Fruit fly (Drosophila melanogaster): ENCODE data around the gene CG13358.

Gene CG13358

dm6 chrX:804821-805220 is at the start of gene CG13358:
Gene CG13358 (minus strand): TSS chrX:804921.
- TF ChIP-seq Myc (optimal IDR thresholded peaks at IDR 0.05) (no peak), insv (optimal IDR thresholded peaks at IDR 0.05) (no peak)

dm6 chrX:847057-847456 is 42.3 kb upstream of the CG13358 start, which contains the start of gene CG3713:
Gene CG3713 (minus strand): TSS chrX:847157.
- TF ChIP-seq h (optimal IDR thresholded peaks at IDR 0.05) (no peak), psq (optimal IDR thresholded peaks at IDR 0.05) (no peak), insv (optimal IDR thresholded peaks at IDR 0.05) (no peak), Sin3A (optimal IDR thresholded peaks at IDR 0.05) (no peak)

- TF ChIP-seq ttk (optimal IDR thresholded peaks at IDR 0.05) (no peak), h (optimal IDR thresholded peaks at IDR 0.05) (no peak), insv (optimal IDR thresholded peaks at IDR 0.05) (no peak), psq (optimal IDR thresholded peaks at IDR 0.05) (no peak), Myc (optimal IDR thresholded peaks at IDR 0.05) (no peak), Sin3A (optimal IDR thresholded peaks at IDR 0.05) (no peak)
Measured at dm6 chrX:844523-844922, 39.8 kb upstream of the CG13358 start, which contains the start of gene CG14635. Gene CG14635 (plus strand): TSS chrX:844823.

- no peak for TF ChIP-seq insv (optimal IDR thresholded peaks at IDR 0.05)
- no peak for TF ChIP-seq ttk (optimal IDR thresholded peaks at IDR 0.05)
- TF ChIP-seq h (optimal IDR thresholded peaks at IDR 0.05) = no peak
- no peak for TF ChIP-seq Myc (optimal IDR thresholded peaks at IDR 0.05)
- TF ChIP-seq psq (optimal IDR thresholded peaks at IDR 0.05) = no peak
- no peak for TF ChIP-seq Sin3A (optimal IDR thresholded peaks at IDR 0.05)
Measured at dm6 chrX:843489-843888, 38.8 kb upstream of the CG13358 start.

dm6 chrX:841941-842340 is 37.2 kb upstream of the CG13358 start:
- no peak for TF ChIP-seq Sin3A (optimal IDR thresholded peaks at IDR 0.05)
- no peak for TF ChIP-seq Myc (optimal IDR thresholded peaks at IDR 0.05)

- TF ChIP-seq h (optimal IDR thresholded peaks at IDR 0.05) (no peak), insv (optimal IDR thresholded peaks at IDR 0.05) (no peak), psq (optimal IDR thresholded peaks at IDR 0.05) (no peak), Myc (optimal IDR thresholded peaks at IDR 0.05) (no peak), ttk (optimal IDR thresholded peaks at IDR 0.05) (no peak), Sin3A (optimal IDR thresholded peaks at IDR 0.05) (no peak)
Measured at dm6 chrX:841038-841437, 36.3 kb upstream of the CG13358 start.

dm6 chrX:838012-838411 is 33.3 kb upstream of the CG13358 start:
- no peak for TF ChIP-seq Sin3A (optimal IDR thresholded peaks at IDR 0.05)
- TF ChIP-seq Myc (optimal IDR thresholded peaks at IDR 0.05) = no peak
- TF ChIP-seq psq (optimal IDR thresholded peaks at IDR 0.05) = no peak
- TF ChIP-seq insv (optimal IDR thresholded peaks at IDR 0.05) = no peak
- no peak for TF ChIP-seq h (optimal IDR thresholded peaks at IDR 0.05)
- TF ChIP-seq ttk (optimal IDR thresholded peaks at IDR 0.05) = no peak

dm6 chrX:835965-836690 is 31.4 kb upstream of the CG13358 start:
- TF ChIP-seq ttk (optimal IDR thresholded peaks at IDR 0.05) = no peak

- no peak for TF ChIP-seq ttk (optimal IDR thresholded peaks at IDR 0.05)
- TF ChIP-seq Myc (optimal IDR thresholded peaks at IDR 0.05) = no peak
- TF ChIP-seq insv (optimal IDR thresholded peaks at IDR 0.05) = no peak
- no peak for TF ChIP-seq Sin3A (optimal IDR thresholded peaks at IDR 0.05)
- no peak for TF ChIP-seq psq (optimal IDR thresholded peaks at IDR 0.05)
- TF ChIP-seq h (optimal IDR thresholded peaks at IDR 0.05) = no peak
Measured at dm6 chrX:824961-825360, 20.2 kb upstream of the CG13358 start.

dm6 chrX:805907-806306 is 1.2 kb upstream of the CG13358 start, which contains the start of gene Sec22:
Gene Sec22 (plus strand): TSS chrX:806076.
- TF ChIP-seq Sin3A (optimal IDR thresholded peaks at IDR 0.05) (no peak), ttk (optimal IDR thresholded peaks at IDR 0.05) (no peak), Myc (optimal IDR thresholded peaks at IDR 0.05) (no peak), h (optimal IDR thresholded peaks at IDR 0.05) (no peak), insv (optimal IDR thresholded peaks at IDR 0.05) (no peak), psq (optimal IDR thresholded peaks at IDR 0.05) (no peak)

dm6 chrX:803370-803769 is 1.4 kb downstream of the CG13358 start, which contains the start of gene CG13359:
Gene CG13359 (minus strand): TSS chrX:803470.
- TF ChIP-seq h (optimal IDR thresholded peaks at IDR 0.05) (no peak), ttk (optimal IDR thresholded peaks at IDR 0.05) (no peak), insv (optimal IDR thresholded peaks at IDR 0.05) (no peak), Sin3A (optimal IDR thresholded peaks at IDR 0.05) (no peak), Myc (optimal IDR thresholded peaks at IDR 0.05) (no peak), psq (optimal IDR thresholded peaks at IDR 0.05) (no peak)

dm6 chrX:801157-801872 is 3.4 kb downstream of the CG13358 start, which contains the start of gene Rbf:
Gene Rbf (minus strand): TSS chrX:801479.
- TF ChIP-seq h (optimal IDR thresholded peaks at IDR 0.05) = no peak
- TF ChIP-seq ttk (optimal IDR thresholded peaks at IDR 0.05) = no peak
- TF ChIP-seq Sin3A (optimal IDR thresholded peaks at IDR 0.05) = no peak
- TF ChIP-seq insv (optimal IDR thresholded peaks at IDR 0.05) = no peak
- TF ChIP-seq Myc (optimal IDR thresholded peaks at IDR 0.05) = no peak
- no peak for TF ChIP-seq psq (optimal IDR thresholded peaks at IDR 0.05)

All from Kc167 (cell line).